ENCODE assay signal across 2 worm cellular contexts in the genomic region with DNA sequence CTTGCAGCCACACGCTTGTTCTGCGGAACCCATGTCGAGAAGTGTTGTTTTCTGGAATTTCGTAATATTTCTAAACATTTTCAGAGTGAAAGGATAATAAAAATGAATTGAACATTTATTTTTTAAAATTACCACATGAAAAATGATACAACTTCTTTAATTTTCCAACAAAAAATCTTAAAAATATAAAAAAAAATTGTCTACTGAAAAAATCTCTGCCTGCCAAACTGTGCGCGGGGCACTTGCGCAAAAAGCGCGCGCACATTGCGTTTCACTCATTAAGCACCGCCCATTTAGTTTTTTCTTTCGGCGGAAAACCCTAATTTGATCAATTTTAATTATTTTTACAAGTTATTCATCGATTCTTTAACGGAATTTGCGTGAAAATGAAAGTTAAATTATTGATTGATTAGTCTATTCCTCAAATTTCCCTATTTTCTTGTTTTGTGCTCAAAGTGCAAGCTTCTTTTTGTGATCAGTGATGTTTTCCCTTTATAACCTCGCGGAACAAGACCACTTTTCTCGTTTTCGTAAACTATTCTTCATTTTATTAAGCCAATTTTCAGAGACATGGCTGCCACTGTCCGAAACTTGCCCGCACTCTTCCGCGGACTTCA.
TF ChIP-seq lines count a peak whose summit lies in the region.

A gene (minus strand): TSS at position 51 of the 617 bp plus-strand sequence.
A gene (plus strand): TSS at position 567 of the 617 bp plus-strand sequence.

TF ChIP-seq in whole organism, L4 larva, 104 proteins besides CTCF, POLR2A, EP300 and RAD21 (continued from another document):
- 0 out of 2 replicates have a peak, but pooled peaks have one; percentile 47 for TF ChIP-seq arid-1 (GFP tag; conservative IDR thresholded peaks at IDR 0.05; lab: Robert Waterston, UW)
- TF ChIP-seq tag-97 (GFP tag; IDR thresholded peaks at IDR 0.05; lab: Robert Waterston, UW) = no peak
- peak; percentile 82 for TF ChIP-seq ces-1 (GFP tag; optimal IDR thresholded peaks at IDR 0.05; lab: Kevin White, UChicago)
- peak; percentile 64; the same call in 1 of the 2 replicates for TF ChIP-seq lin-1 (GFP tag; IDR thresholded peaks at IDR 0.05; lab: Robert Waterston, UW)
- peak; percentile 34 for TF ChIP-seq spr-1 (tag; optimal IDR thresholded peaks at IDR 0.05; lab: Kevin White, UChicago)
- no peak for TF ChIP-seq dmd-9 (GFP tag; IDR thresholded peaks at IDR 0.05; lab: Robert Waterston, UW)
- no peak for TF ChIP-seq dmd-8 (GFP tag; IDR thresholded peaks at IDR 0.05; lab: Robert Waterston, UW)
- TF ChIP-seq aha-1 (tag; lab: Kevin White, UChicago) = no peak
- TF ChIP-seq spr-3 (GFP tag; optimal IDR thresholded peaks at IDR 0.05; lab: Kevin White, UChicago) = no peak
- no peak for TF ChIP-seq skn-1 (tag; optimal IDR thresholded peaks at IDR 0.05; lab: Kevin White, UChicago)
- TF ChIP-seq saeg-2 (GFP tag; IDR thresholded peaks at IDR 0.05; lab: Robert Waterston, UW) = no peak
- TF ChIP-seq daf-16 (GFP tag; optimal IDR thresholded peaks at IDR 0.05; lab: Kevin White, UChicago) = peak; percentile 18 to 49
- peak; percentile 48 for TF ChIP-seq daf-16 (tag; optimal IDR thresholded peaks at IDR 0.05; lab: Kevin White, UChicago)
- TF ChIP-seq lin-29 (GFP tag; IDR thresholded peaks at IDR 0.05; lab: Robert Waterston, UW) = no peak
- 0 out of 2 replicates have a peak, but pooled peaks have one; percentile 46 for TF ChIP-seq php-3 (GFP tag; IDR thresholded peaks at IDR 0.05; lab: Robert Waterston, UW)
- TF ChIP-seq D1046.2 (GFP tag; IDR thresholded peaks at IDR 0.05; lab: Robert Waterston, UW) = no peak
- peak; percentile 36 for TF ChIP-seq fkh-10 (GFP tag; optimal IDR thresholded peaks at IDR 0.05; lab: Kevin White, UChicago)
- TF ChIP-seq Y75B8A.6 (GFP tag; IDR thresholded peaks at IDR 0.05; lab: Robert Waterston, UW) = no peak
- no peak for TF ChIP-seq F44E2.7 (GFP tag; IDR thresholded peaks at IDR 0.05; lab: Robert Waterston, UW)
- TF ChIP-seq mes-2 (tag; optimal IDR thresholded peaks at IDR 0.05; lab: Kevin White, UChicago; ENCODE audit: poor library complexity, severe bottlenecking) = peak; percentile 95
- peak; percentile 14 for TF ChIP-seq nhr-77 (tag; optimal IDR thresholded peaks at IDR 0.05; lab: Kevin White, UChicago)
- no peak for TF ChIP-seq unc-62 (GFP tag; optimal IDR thresholded peaks at IDR 0.05 in 1 of 2; lab: Kevin White, UChicago)
- TF ChIP-seq unc-62 (tag; optimal IDR thresholded peaks at IDR 0.05; lab: Kevin White, UChicago) = no peak
- peak; percentile 79 for TF ChIP-seq lin-38 (GFP tag; IDR thresholded peaks at IDR 0.05; lab: Robert Waterston, UW)
- TF ChIP-seq set-16 (GFP tag; IDR thresholded peaks at IDR 0.05; lab: Robert Waterston, UW) = no peak
- no peak for TF ChIP-seq unc-39 (tag; optimal IDR thresholded peaks at IDR 0.05; lab: Kevin White, UChicago)
- TF ChIP-seq tra-1 (GFP tag; IDR thresholded peaks at IDR 0.05; lab: Robert Waterston, UW) = no peak
- TF ChIP-seq hlh-30 (tag; optimal IDR thresholded peaks at IDR 0.05; lab: Kevin White, UChicago; ENCODE audit: insufficient read depth) = peak; percentile 51
- TF ChIP-seq F37D6.2 (tag; optimal IDR thresholded peaks at IDR 0.05; lab: Kevin White, UChicago) = peak; percentile 26
- no peak for TF ChIP-seq ama-1 (optimal IDR thresholded peaks at IDR 0.05; lab: Kevin White, UChicago)
- peak; percentile 89 for TF ChIP-seq duxl-1 (tag; optimal IDR thresholded peaks at IDR 0.05; lab: Kevin White, UChicago; ENCODE audit: poor library complexity)
- TF ChIP-seq snpc-1.2 (GFP tag; IDR thresholded peaks at IDR 0.05; lab: Robert Waterston, UW) = no peak
- peak; percentile 65; the same call in 1 of the 2 replicates for TF ChIP-seq T26A8.4 (GFP tag; IDR thresholded peaks at IDR 0.05; lab: Robert Waterston, UW)
- TF ChIP-seq nhr-48 (tag; optimal IDR thresholded peaks at IDR 0.05; lab: Kevin White, UChicago) = peak; percentile 69
- peak; percentile 79 for TF ChIP-seq dve-1 (tag; optimal IDR thresholded peaks at IDR 0.05; lab: Kevin White, UChicago; ENCODE audit: insufficient read depth)

TF ChIP-seq in whole organism, late embryonic, 69 proteins besides CTCF, POLR2A, EP300 and RAD21 (continued from another document):
- TF ChIP-seq ceh-9 (tag; optimal IDR thresholded peaks at IDR 0.05; lab: Kevin White, UChicago) (peak; percentile 67), K02D7.2 (tag; optimal IDR thresholded peaks at IDR 0.05; lab: Kevin White, UChicago) (peak; percentile 91), Y22D7AL.16 (tag; optimal IDR thresholded peaks at IDR 0.05; lab: Kevin White, UChicago) (peak; percentile 73), ets-4 (tag; optimal IDR thresholded peaks at IDR 0.05; lab: Kevin White, UChicago) (peak; percentile 90), pros-1 (tag; optimal IDR thresholded peaks at IDR 0.05; lab: Kevin White, UChicago) (no peak), tbx-2 (tag; optimal IDR thresholded peaks at IDR 0.05; lab: Kevin White, UChicago) (peak; percentile 96)
